Worm (Caenorhabditis elegans) whole organism, young adult: ENCODE measurements around the gene msp-56.
A peak's percentile ranks its signal among the peaks of the same experiment; 100 is the strongest.

Source experiments
- B0035.1 ChIP-seq: sonication (generic microtip); optimal IDR thresholded peaks from 2 replicates; lab custom pipeline; 2016; ENCODE audit warnings: missing genetic modification characterization, mild to moderate bottlenecking, missing compliant biosample characterization, missing genotype, missing genetic modification reagents
- B0261.1 ChIP-seq: sonication (generic microtip); optimal IDR thresholded peaks from 2 replicates; lab custom pipeline; 2016; ENCODE audit warnings: mild to moderate bottlenecking, missing genetic modification characterization, moderate library complexity, missing compliant biosample characterization
- B0336.3 ChIP-seq: fragments of 200-800 bp; sonication (Bioruptor generic); IDR thresholded peaks from 2 replicates; pipeline ENCODE4 v1.3.6; 2022; ENCODE audit warnings: missing genetic modification characterization, missing compliant biosample characterization
- C17E4.6 ChIP-seq: fragments of 200-800 bp; sonication (Bioruptor generic); IDR thresholded peaks from 2 replicates; pipeline ENCODE4 v1.3.6; 2022; ENCODE audit warnings: missing genetic modification reagents, missing genetic modification characterization, missing compliant biosample characterization
- F10E7.11 ChIP-seq: sonication (generic microtip); optimal IDR thresholded peaks from 2 replicates; lab custom pipeline; 2017; ENCODE audit warnings: mild to moderate bottlenecking, missing genetic modification characterization, moderate library complexity, missing compliant biosample characterization
- F37B4.10 ChIP-seq: fragments of 200-800 bp; sonication (Bioruptor generic); IDR thresholded peaks from 2 replicates; pipeline ENCODE4 v1.3.6; 2022; ENCODE audit warnings: missing genetic modification characterization, missing compliant biosample characterization
- K11D2.4 ChIP-seq: fragments of 200-800 bp; sonication (Bioruptor generic); IDR thresholded peaks from 2 replicates; pipeline ENCODE4 v1.3.6; 2022; ENCODE audit warnings: missing genetic modification reagents, missing genetic modification characterization, missing compliant biosample characterization
- Y53F4B.3 ChIP-seq: fragments of 200-800 bp; sonication (Bioruptor generic); IDR thresholded peaks from 2 replicates; pipeline ENCODE4 v1.3.6; 2022; ENCODE audit warnings: missing genetic modification reagents, missing genetic modification characterization, missing compliant biosample characterization
- Y67H2A.10 ChIP-seq: fragments of 200-800 bp; sonication (Bioruptor generic); conservative IDR thresholded peaks from 2 replicates; pipeline ENCODE4 v1.3.6; 2022; ENCODE audit warnings: missing genetic modification reagents, missing genetic modification characterization, missing compliant biosample characterization
- ZK185.1 ChIP-seq: sonication (generic microtip); optimal IDR thresholded peaks from 2 replicates; lab custom pipeline; 2016; ENCODE audit warnings: mild to moderate bottlenecking, missing genetic modification characterization, missing compliant biosample characterization; ENCODE audit not compliant: poor library complexity, severe bottlenecking
- aptf-2 ChIP-seq: fragments of 200-800 bp; sonication (Bioruptor generic); conservative IDR thresholded peaks from 2 replicates; pipeline ENCODE4 v1.3.6; 2022; ENCODE audit warnings: missing genetic modification reagents, missing genetic modification characterization, missing compliant biosample characterization
- aptf-3 ChIP-seq: fragments of 200-800 bp; sonication (Bioruptor generic); IDR thresholded peaks from 2 replicates; pipeline ENCODE4 v1.3.6; 2022; ENCODE audit warnings: missing genetic modification characterization, missing compliant biosample characterization
- attf-5 ChIP-seq: fragments of 200-800 bp; sonication (Bioruptor generic); optimal IDR thresholded peaks from 2 replicates; lab custom pipeline; 2018; ENCODE audit warnings: mild to moderate bottlenecking, missing genetic modification characterization, missing compliant biosample characterization
- attf-6 ChIP-seq: fragments of 200-800 bp; sonication (Bioruptor generic); IDR thresholded peaks from 2 replicates; pipeline ENCODE4 v1.3.6; 2022; ENCODE audit warnings: missing genetic modification reagents, missing genetic modification characterization, missing compliant biosample characterization
- ccch-3 ChIP-seq: fragments of 200-800 bp; sonication (Bioruptor generic); optimal IDR thresholded peaks from 2 replicates; lab custom pipeline; 2018; ENCODE audit warnings: mild to moderate bottlenecking, missing genetic modification characterization, missing compliant biosample characterization
- cebp-2 ChIP-seq: fragments of 200-800 bp; sonication (Bioruptor generic); IDR thresholded peaks from 2 replicates; pipeline ENCODE4 v1.3.6; 2022; ENCODE audit warnings: missing genetic modification characterization, missing compliant biosample characterization
- ceh-91 ChIP-seq: fragments of 200-800 bp; sonication (Bioruptor generic); IDR thresholded peaks from 2 replicates; pipeline ENCODE4 v1.3.6; 2022; ENCODE audit warnings: missing genetic modification reagents, missing genetic modification characterization, missing compliant biosample characterization
- chd-7 ChIP-seq: sonication (generic microtip); optimal IDR thresholded peaks from 2 replicates; lab custom pipeline; 2016; ENCODE audit warnings: mild to moderate bottlenecking, missing genetic modification characterization, moderate library complexity, missing compliant biosample characterization
- die-1 ChIP-seq: sonication (generic microtip); optimal IDR thresholded peaks from 2 replicates; lab custom pipeline; 2016; ENCODE audit warnings: missing genotype, mild to moderate bottlenecking, missing genetic modification characterization, missing compliant biosample characterization
- dox-1 ChIP-seq: fragments of 200-800 bp; sonication (Bioruptor generic); IDR thresholded peaks from 2 replicates; pipeline ENCODE4 v1.3.6; 2022; ENCODE audit warnings: missing genetic modification reagents, missing genetic modification characterization, missing compliant biosample characterization
- efl-1 ChIP-seq: fragments of 150-350 bp; optimal IDR thresholded peaks from 2 replicates; lab custom pipeline; 2014; ENCODE audit warnings: missing biosample characterization, missing genetic modification reagents, missing genetic modification characterization
- egl-44 ChIP-seq: fragments of 200-800 bp; sonication (Bioruptor generic); IDR thresholded peaks from 2 replicates; pipeline ENCODE4 v1.3.6; 2022; ENCODE audit warnings: missing genetic modification reagents, missing genetic modification characterization, missing compliant biosample characterization
- ekl-4 ChIP-seq: fragments of 200-800 bp; sonication (Bioruptor generic); IDR thresholded peaks from 2 replicates; pipeline ENCODE4 v1.3.6; 2022; ENCODE audit warnings: missing genetic modification reagents, missing genetic modification characterization, missing compliant biosample characterization
- gei-17 ChIP-seq: fragments of 200-800 bp; sonication (Bioruptor generic); optimal IDR thresholded peaks from 2 replicates; lab custom pipeline; 2018; ENCODE audit warnings: mild to moderate bottlenecking, missing genetic modification characterization, missing compliant biosample characterization
- him-1 ChIP-seq: sonication (generic microtip); optimal IDR thresholded peaks from 2 replicates; lab custom pipeline; 2016; ENCODE audit warnings: missing genotype, missing genetic modification reagents, missing genetic modification characterization, missing compliant biosample characterization
- hlh-26 ChIP-seq: fragments of 200-800 bp; sonication (Bioruptor generic); conservative IDR thresholded peaks from 2 replicates; pipeline ENCODE4 v1.3.6; 2022; ENCODE audit warnings: missing genetic modification reagents, missing genetic modification characterization, missing compliant biosample characterization
- hmg-1.2 ChIP-seq: fragments of 200-800 bp; sonication (Bioruptor generic); IDR thresholded peaks from 2 replicates; pipeline ENCODE4 v1.3.6; 2022; ENCODE audit warnings: missing genetic modification reagents, missing genetic modification characterization, missing compliant biosample characterization
- hrde-1 ChIP-seq: sonication (generic microtip); optimal IDR thresholded peaks from 2 replicates; lab custom pipeline; 2016; ENCODE audit warnings: missing genetic modification characterization, mild to moderate bottlenecking, missing compliant biosample characterization, moderate library complexity, missing genotype, missing genetic modification reagents, borderline replicate concordance
- lag-1 ChIP-seq: fragments of 200-800 bp; sonication (Bioruptor generic); IDR thresholded peaks from 2 replicates; pipeline ENCODE4 v1.3.6; 2022; ENCODE audit warnings: missing genetic modification reagents, missing genetic modification characterization, missing compliant biosample characterization
- let-526 ChIP-seq: fragments of 200-800 bp; sonication (Bioruptor generic); IDR thresholded peaks from 2 replicates; pipeline ENCODE4 v1.3.6; 2022; ENCODE audit warnings: missing genetic modification reagents, missing genetic modification characterization, missing compliant biosample characterization
- let-607 ChIP-seq, 2 experiments: fragments of 200-800 bp in 1 of 2; sonication (Bioruptor generic) in 1 of 2; sonication (generic microtip) in 1 of 2; optimal IDR thresholded peaks; 2 replicates each; lab custom pipeline; 2016 to 2018; ENCODE audit warnings: mild to moderate bottlenecking in 2 of 2, missing compliant biosample characterization in 2 of 2, missing genetic modification characterization in 2 of 2, moderate library complexity in 2 of 2, missing genotype in 1 of 2
- lin-40 ChIP-seq: sonication (generic microtip); optimal IDR thresholded peaks from 2 replicates; lab custom pipeline; 2016; ENCODE audit warnings: missing genetic modification characterization, mild to moderate bottlenecking, missing compliant biosample characterization, missing genotype, missing genetic modification reagents
- lsl-1 ChIP-seq: fragments of 200-800 bp; sonication (Bioruptor generic); optimal IDR thresholded peaks from 2 replicates; lab custom pipeline; 2018; ENCODE audit warnings: mild to moderate bottlenecking, missing genetic modification characterization, moderate library complexity, missing compliant biosample characterization
- madf-3 ChIP-seq: fragments of 200-800 bp; sonication (Bioruptor generic); IDR thresholded peaks from 2 replicates; pipeline ENCODE4 v1.3.6; 2022; ENCODE audit warnings: missing genetic modification reagents, missing genetic modification characterization, missing compliant biosample characterization
- madf-8 ChIP-seq: fragments of 200-800 bp; sonication (Bioruptor generic); conservative IDR thresholded peaks from 2 replicates; pipeline ENCODE4 v1.3.6; 2022; ENCODE audit warnings: missing genetic modification reagents, missing genetic modification characterization, missing compliant biosample characterization
- mcd-1 ChIP-seq: fragments of 200-800 bp; sonication (Bioruptor generic); IDR thresholded peaks from 2 replicates; pipeline ENCODE4 v1.3.6; 2022; ENCODE audit warnings: missing genetic modification reagents, missing genetic modification characterization, missing compliant biosample characterization
- mxl-1 ChIP-seq: sonication (generic microtip); optimal IDR thresholded peaks from 2 replicates; lab custom pipeline; 2016; ENCODE audit warnings: missing genetic modification characterization, missing compliant biosample characterization
- nfya-2 ChIP-seq: fragments of 200-800 bp; sonication (Bioruptor generic); IDR thresholded peaks from 2 replicates; pipeline ENCODE4 v1.3.6; 2022; ENCODE audit warnings: missing genetic modification reagents, missing genetic modification characterization, missing compliant biosample characterization
- nhr-120 ChIP-seq: fragments of 200-800 bp; sonication (Bioruptor generic); IDR thresholded peaks from 2 replicates; pipeline ENCODE4 v1.3.6; 2022; ENCODE audit warnings: missing genetic modification characterization, missing compliant biosample characterization
- nhr-27 ChIP-seq: fragments of 200-800 bp; sonication (Bioruptor generic); optimal IDR thresholded peaks from 2 replicates; lab custom pipeline; 2018; ENCODE audit warnings: mild to moderate bottlenecking, missing genetic modification characterization, moderate library complexity, missing compliant biosample characterization
- nhr-80 ChIP-seq: sonication (generic microtip); optimal IDR thresholded peaks from 2 replicates; lab custom pipeline; 2016; ENCODE audit warnings: missing genetic modification characterization, missing compliant biosample characterization
- nhr-90 ChIP-seq: sonication (generic microtip); optimal IDR thresholded peaks from 2 replicates; lab custom pipeline; 2016; ENCODE audit warnings: missing genotype, mild to moderate bottlenecking, missing genetic modification characterization, missing compliant biosample characterization
- rcor-1 ChIP-seq: fragments of 200-800 bp; sonication (Bioruptor generic); IDR thresholded peaks from 2 replicates; pipeline ENCODE4 v1.3.6; 2022; ENCODE audit warnings: missing genetic modification reagents, missing genetic modification characterization, missing compliant biosample characterization
- repo-1 ChIP-seq: sonication (generic microtip); optimal IDR thresholded peaks from 2 replicates; lab custom pipeline; 2017; ENCODE audit warnings: mild to moderate bottlenecking, missing genetic modification characterization, missing compliant biosample characterization
- rpc-1 ChIP-seq, 2 experiments: fragments of 150-350 bp in 1 of 2; sonication (generic microtip) in 1 of 2; optimal IDR thresholded peaks; 2 replicates each; lab custom pipeline; 2014 to 2018; ENCODE audit warnings: missing biosample characterization in 1 of 2, missing genetic modification characterization in 1 of 2, missing genetic modification reagents in 1 of 2, missing genotype in 1 of 2
- snpc-4 ChIP-seq, 5 experiments: fragments of 150-350 bp in 1 of 5; sonication (generic microtip) in 4 of 5; optimal IDR thresholded peaks; 2 replicates each; lab custom pipeline; 2014 to 2018; ENCODE audit warnings: missing genetic modification characterization in 5 of 5, missing biosample characterization in 3 of 5, antibody characterized with exemption in 2 of 5, mild to moderate bottlenecking in 2 of 5, missing compliant biosample characterization in 2 of 5, missing genotype in 2 of 5, moderate library complexity in 2 of 5, missing genetic modification reagents in 1 of 5
- xnd-1 ChIP-seq: sonication (generic microtip); optimal IDR thresholded peaks from 2 replicates; lab custom pipeline; 2016; ENCODE audit warnings: missing genotype, missing genetic modification reagents, missing genetic modification characterization, missing compliant biosample characterization
- zfh-2 ChIP-seq: fragments of 200-800 bp; sonication (Bioruptor generic); conservative IDR thresholded peaks from 2 replicates; pipeline ENCODE4 v1.3.6; 2022; ENCODE audit warnings: missing genetic modification reagents, missing genetic modification characterization, missing compliant biosample characterization
- ztf-26 ChIP-seq: sonication (generic microtip); optimal IDR thresholded peaks from 2 replicates; lab custom pipeline; 2017; ENCODE audit warnings: missing genetic modification characterization, missing compliant biosample characterization

The msp-56 gene

DNA sequence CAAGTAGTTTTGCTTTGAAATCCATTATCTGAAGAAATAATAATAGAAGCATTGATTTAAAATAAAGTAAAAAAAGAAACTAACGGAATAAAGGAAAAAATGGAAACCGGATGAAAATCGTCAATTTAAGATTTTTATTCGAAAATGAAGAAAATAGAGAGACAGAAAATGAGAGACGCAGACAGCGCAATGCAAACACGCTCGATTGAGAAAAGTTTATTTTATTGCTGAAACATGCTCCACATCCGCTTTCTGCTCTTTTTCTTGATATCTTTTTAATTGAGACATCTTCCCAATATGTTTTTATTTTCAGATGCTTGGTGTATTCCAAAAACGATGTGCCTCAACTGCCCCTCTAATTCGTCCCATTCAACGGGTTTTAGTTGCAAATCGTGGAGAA is 42.9 kb downstream of the msp-56 start, which contains the start of the genes prp-18 and mccc-1 (continued):
- TF ChIP-seq rpc-1 (optimal IDR thresholded peaks at IDR 0.05; lab: Kevin White, UChicago) (no peak), rpc-1 (tag; optimal IDR thresholded peaks at IDR 0.05; lab: Kevin White, UChicago) (no peak), ccch-3 (no peak), K11D2.4 (no peak), gei-17 (GFP tag; lab: Kevin White, UChicago) (no peak), lag-1 (GFP tag; lab: Robert Waterston, UW) (no peak), rcor-1 (GFP tag; lab: Robert Waterston, UW) (peak; percentile 37; the same call in 1 of the 2 replicates), snpc-4 (GFP tag; optimal IDR thresholded peaks at IDR 0.05; lab: Kevin White, UChicago) (no peak), snpc-4 (tag; optimal IDR thresholded peaks at IDR 0.05; lab: Kevin White, UChicago) (peak in 2 of 4 experiments; percentile 35 to 44), him-1 (peak; percentile 23), ekl-4 (GFP tag; lab: Robert Waterston, UW) (no peak), zfh-2 (no peak), ztf-26 (tag; lab: Kevin White, UChicago) (no peak), attf-5 (GFP tag; lab: Kevin White, UChicago) (peak; percentile 25), cebp-2 (no peak), Y67H2A.10 (no peak), Y53F4B.3 (GFP tag; lab: Robert Waterston, UW) (no peak), chd-7 (tag; lab: Kevin White, UChicago) (no peak), madf-3 (GFP tag; lab: Robert Waterston, UW) (no peak), nhr-80 (peak; percentile 33), B0261.1 (tag; lab: Kevin White, UChicago) (no peak), F10E7.11 (no peak), efl-1 (GFP tag; lab: Kevin White, UChicago) (no peak), xnd-1 (tag; lab: Kevin White, UChicago) (no peak), hlh-26 (GFP tag; lab: Robert Waterston, UW) (no peak), attf-6 (GFP tag; lab: Robert Waterston, UW) (no peak), egl-44 (GFP tag; lab: Robert Waterston, UW) (no peak), madf-8 (GFP tag; lab: Robert Waterston, UW) (no peak), dox-1 (GFP tag; lab: Robert Waterston, UW) (peak; percentile 50; the same call in 1 of the 2 replicates), aptf-2 (no peak), let-526 (GFP tag; lab: Robert Waterston, UW) (no peak), nfya-2 (no peak), aptf-3 (GFP tag; lab: Robert Waterston, UW) (no peak), F37B4.10 (no peak), C17E4.6 (no peak), nhr-27 (tag; lab: Kevin White, UChicago) (no peak), ZK185.1 (no peak), die-1 (no peak), let-607 (tag; optimal IDR thresholded peaks at IDR 0.05; lab: Kevin White, UChicago) (no peak), mcd-1 (GFP tag; lab: Robert Waterston, UW) (peak; percentile 89), B0035.1 (tag; lab: Kevin White, UChicago) (no peak), nhr-120 (no peak), B0336.3 (GFP tag; lab: Robert Waterston, UW) (no peak), hmg-1.2 (GFP tag; lab: Robert Waterston, UW) (peak; percentile 77; the same call in 1 of the 2 replicates), hrde-1 (no peak), mxl-1 (no peak), lin-40 (tag; lab: Kevin White, UChicago) (no peak), lsl-1 (GFP tag; lab: Kevin White, UChicago) (peak; percentile 40), repo-1 (tag; lab: Kevin White, UChicago) (no peak), nhr-90 (no peak), ceh-91 (no peak)
